Fruit fly (Drosophila melanogaster) whole organism, embryonic: Measurements from ENCODE around the gene nan.

Source experiments
- br ChIP-seq: fragments of >200 bp; optimal IDR thresholded peaks from 2 replicates; lab custom pipeline; 2017
- insv ChIP-seq, 2 experiments: fragments of 200-800 bp; sonication (Bioruptor generic); optimal IDR thresholded peaks; 3 replicates each; lab custom pipeline; 2016 to 2018; ENCODE audit warnings: missing biosample characterization in 2 of 2, missing genetic modification characterization in 2 of 2

dm6 chr3L:14220611-14221497, 31.4 kb upstream of the nan start:
- TF ChIP-seq insv (GFP tag; optimal IDR thresholded peaks at IDR 0.05; lab: Kevin White, UChicago), result no peak
- no peak for TF ChIP-seq br (lab: Kevin White, UChicago)
